Fruit fly (Drosophila melanogaster) whole organism, embryonic: ENCODE measurements around the gene sick.
A peak's percentile ranks its signal among the peaks of the same experiment; 100 is the strongest.

Experiments
- Atf-2 ChIP-seq: fragments of 200-800 bp; sonication (Bioruptor generic); optimal IDR thresholded peaks from 2 replicates; lab custom pipeline; 2016; ENCODE audit warnings: missing biosample characterization, missing genetic modification characterization
- Atf6 ChIP-seq: fragments of 200-800 bp; sonication (Bioruptor generic); IDR thresholded peaks from 2 replicates; pipeline ENCODE4 v1.3.6; 2022; ENCODE audit warnings: missing biosample characterization, missing genetic modification characterization
- CG10431 ChIP-seq: fragments of 200-800 bp; sonication (Bioruptor generic); optimal IDR thresholded peaks from 3 replicates; lab custom pipeline; 2018; ENCODE audit warnings: missing biosample characterization, mild to moderate bottlenecking, missing genetic modification characterization
- CG10543 ChIP-seq: fragments of 200-800 bp; sonication (Bioruptor generic); optimal IDR thresholded peaks from 3 replicates; lab custom pipeline; 2017; ENCODE audit warnings: missing biosample characterization, mild to moderate bottlenecking, missing genetic modification characterization, moderate library complexity
- CG13296 ChIP-seq: fragments of 200-800 bp; sonication (Bioruptor generic); optimal IDR thresholded peaks from 3 replicates; lab custom pipeline; 2018; ENCODE audit warnings: missing biosample characterization, mild to moderate bottlenecking, missing genetic modification characterization
- CG13894 ChIP-seq: fragments of 200-800 bp; sonication (Bioruptor generic); optimal IDR thresholded peaks from 3 replicates; lab custom pipeline; 2018; ENCODE audit warnings: missing biosample characterization, mild to moderate bottlenecking, missing genetic modification characterization, moderate library complexity
- CG14014 ChIP-seq: fragments of 200-800 bp; sonication (Bioruptor generic); IDR thresholded peaks from 2 replicates; pipeline ENCODE4 v1.3.6; 2022; ENCODE audit warnings: missing biosample characterization, missing genetic modification characterization
- CG14441 ChIP-seq: fragments of 200-800 bp; sonication (Bioruptor generic); IDR thresholded peaks from 2 replicates; pipeline ENCODE4 v1.3.6; 2022; ENCODE audit warnings: missing biosample characterization, missing genetic modification characterization
- CG15514 ChIP-seq: fragments of 200-800 bp; sonication (Bioruptor generic); optimal IDR thresholded peaks from 3 replicates; lab custom pipeline; 2017; ENCODE audit warnings: missing biosample characterization, missing genetic modification characterization, mild to moderate bottlenecking, moderate library complexity, missing genetic modification reagents
- CG18599 ChIP-seq: fragments of 200-800 bp; sonication (Bioruptor generic); optimal IDR thresholded peaks from 3 replicates; lab custom pipeline; 2017; ENCODE audit warnings: missing biosample characterization, missing genetic modification characterization, mild to moderate bottlenecking, moderate library complexity, missing genetic modification reagents
- CG2129 ChIP-seq: fragments of 200-800 bp; sonication (Bioruptor generic); IDR thresholded peaks from 2 replicates; pipeline ENCODE4 v1.3.6; 2022; ENCODE audit warnings: missing biosample characterization, missing genetic modification characterization; ENCODE audit not compliant: partially characterized antibody
- CG32532 ChIP-seq: fragments of 200-800 bp; sonication (Bioruptor generic); IDR thresholded peaks from 2 replicates; pipeline ENCODE4 v1.3.6; 2022; ENCODE audit warnings: missing biosample characterization, missing genetic modification characterization
- CG32767 ChIP-seq: fragments of 200-800 bp; sonication (Bioruptor generic); IDR thresholded peaks from 2 replicates; pipeline ENCODE4 v1.3.6; 2022; ENCODE audit warnings: missing biosample characterization, missing genetic modification characterization
- CG3281 ChIP-seq: fragments of 200-800 bp; sonication (Bioruptor generic); optimal IDR thresholded peaks from 3 replicates; lab custom pipeline; 2017; ENCODE audit warnings: missing biosample characterization, mild to moderate bottlenecking, missing genetic modification characterization
- CG34224 ChIP-seq: fragments of 200-800 bp; sonication (Bioruptor generic); IDR thresholded peaks from 3 replicates; pipeline ENCODE4 v1.3.6; 2022; ENCODE audit warnings: missing biosample characterization, missing genetic modification characterization; ENCODE audit not compliant: partially characterized antibody
- CG8089 ChIP-seq: fragments of 200-800 bp; sonication (Bioruptor generic); optimal IDR thresholded peaks from 3 replicates; lab custom pipeline; 2016; ENCODE audit warnings: missing biosample characterization, missing genetic modification characterization
- CG9609 ChIP-seq: fragments of 200-800 bp; sonication (Bioruptor generic); optimal IDR thresholded peaks from 3 replicates; lab custom pipeline; 2016; ENCODE audit warnings: missing biosample characterization, missing genetic modification characterization
- D19B ChIP-seq: fragments of 200-800 bp; sonication (Bioruptor generic); optimal IDR thresholded peaks from 2 replicates; lab custom pipeline; 2017; ENCODE audit warnings: missing biosample characterization, mild to moderate bottlenecking, missing genetic modification characterization
- Dbx ChIP-seq: fragments of 200-800 bp; sonication (Bioruptor generic); IDR thresholded peaks from 3 replicates; pipeline ENCODE4 v1.3.6; 2022; ENCODE audit warnings: missing biosample characterization, missing genetic modification characterization
- Deaf1 ChIP-seq: fragments of 200-800 bp; optimal IDR thresholded peaks from 3 replicates; lab custom pipeline; 2019; ENCODE audit warnings: missing biosample characterization, mild to moderate bottlenecking, missing genetic modification characterization, moderate library complexity
- Eip74EF ChIP-seq, 2 experiments: fragments of 200-800 bp in 1 of 2; fragments of >200 bp in 1 of 2; sonication (Bioruptor generic) in 1 of 2; optimal IDR thresholded peaks; 2 replicates each; lab custom pipeline; 2017 to 2019; ENCODE audit warnings: missing biosample characterization in 2 of 2, missing genetic modification characterization in 2 of 2, mild to moderate bottlenecking in 1 of 2, moderate library complexity in 1 of 2
- Ets65A ChIP-seq: fragments of 200-800 bp; sonication (Bioruptor generic); peaks from one replicate; lab custom pipeline; 2016; ENCODE audit warnings: missing biosample characterization, missing genetic modification characterization
- MBD-R2 ChIP-seq: fragments of 200-800 bp; sonication (Bioruptor generic); IDR thresholded peaks from 2 replicates; pipeline ENCODE4 v1.3.6; 2022; ENCODE audit warnings: missing biosample characterization, missing genetic modification characterization
- Neu2 ChIP-seq: fragments of 200-800 bp; sonication (Bioruptor generic); optimal IDR thresholded peaks from 3 replicates; lab custom pipeline; 2016; ENCODE audit warnings: missing biosample characterization, missing genetic modification characterization, borderline replicate concordance
- Nf-YB ChIP-seq: fragments of 200-800 bp; sonication (Bioruptor generic); optimal IDR thresholded peaks from 3 replicates; lab custom pipeline; 2019; ENCODE audit warnings: missing biosample characterization, mild to moderate bottlenecking, missing genetic modification characterization, moderate library complexity
- Rx ChIP-seq: fragments of 200-800 bp; sonication (Bioruptor generic); IDR thresholded peaks from 2 replicates; pipeline ENCODE4 v1.3.6; 2022; ENCODE audit warnings: missing biosample characterization, missing genetic modification characterization
- Stat92E ChIP-seq, 3 experiments: fragments of >200 bp in 2 of 3; fragments of 200-800 bp in 1 of 3; sonication (Bioruptor generic) in 1 of 3; optimal IDR thresholded peaks; 2 replicates each; lab custom pipeline; 2017 to 2019; ENCODE audit warnings: missing biosample characterization in 3 of 3, missing genetic modification characterization in 3 of 3, mild to moderate bottlenecking in 1 of 3, moderate library complexity in 1 of 3
- Xbp1 ChIP-seq: fragments of 200-800 bp; sonication (Bioruptor generic); optimal IDR thresholded peaks from 3 replicates; lab custom pipeline; 2016; ENCODE audit warnings: missing biosample characterization, mild to moderate bottlenecking, missing genetic modification characterization
- al ChIP-seq: fragments of 200-800 bp; sonication (Bioruptor generic); IDR thresholded peaks from 2 replicates; pipeline ENCODE4 v1.3.6; 2022; ENCODE audit warnings: missing biosample characterization, missing genetic modification characterization
- bigmax ChIP-seq: fragments of 200-800 bp; sonication (Bioruptor generic); optimal IDR thresholded peaks from 2 replicates; lab custom pipeline; 2018; ENCODE audit warnings: missing biosample characterization, mild to moderate bottlenecking, missing genetic modification characterization
- chinmo ChIP-seq: fragments of 200-800 bp; sonication (Bioruptor generic); IDR thresholded peaks from 4 replicates; pipeline ENCODE4 v1.3.6; 2022; ENCODE audit warnings: missing biosample characterization, missing genetic modification characterization; ENCODE audit not compliant: partially characterized antibody
- ci ChIP-seq: fragments of 200-800 bp; sonication (Bioruptor generic); IDR thresholded peaks from 3 replicates; pipeline ENCODE4 v1.3.6; 2022; ENCODE audit warnings: missing biosample characterization, missing genetic modification characterization
- dm ChIP-seq: fragments of 200-800 bp; sonication (Bioruptor generic); optimal IDR thresholded peaks from 3 replicates; lab custom pipeline; 2016; ENCODE audit warnings: missing biosample characterization, missing genetic modification characterization
- dmrt99B ChIP-seq: fragments of 200-800 bp; sonication (Bioruptor generic); optimal IDR thresholded peaks from 2 replicates; lab custom pipeline; 2018; ENCODE audit warnings: missing biosample characterization, mild to moderate bottlenecking, missing genetic modification characterization, moderate library complexity
- gfzf ChIP-seq: fragments of 200-800 bp; sonication (Bioruptor generic); optimal IDR thresholded peaks from 2 replicates; lab custom pipeline; 2016; ENCODE audit warnings: missing biosample characterization, mild to moderate bottlenecking, missing genetic modification characterization, moderate library complexity
- lov ChIP-seq, 2 experiments: fragments of 200-800 bp in 1 of 2; fragments of >200 bp in 1 of 2; sonication (Bioruptor generic) in 1 of 2; IDR thresholded peaks in 1 of 2; optimal IDR thresholded peaks in 1 of 2; 2 replicates in 1 of 2; 3 replicates in 1 of 2; pipeline versions ENCODE4 v1.3.6 to Lab custom; 2017 to 2022; ENCODE audit warnings: missing biosample characterization in 1 of 2, missing genetic modification characterization in 1 of 2
- mirr ChIP-seq: fragments of 200-800 bp; sonication (Bioruptor generic); optimal IDR thresholded peaks from 3 replicates; lab custom pipeline; 2018; ENCODE audit warnings: missing biosample characterization, mild to moderate bottlenecking, missing genetic modification characterization
- nerfin-1 ChIP-seq: fragments of 200-800 bp; sonication (Bioruptor generic); optimal IDR thresholded peaks from 3 replicates; lab custom pipeline; 2019; ENCODE audit warnings: missing biosample characterization, mild to moderate bottlenecking, missing genetic modification characterization, moderate library complexity
- nerfin-2 ChIP-seq: fragments of 200-800 bp; sonication (Bioruptor generic); IDR thresholded peaks from 2 replicates; pipeline ENCODE4 v1.3.6; 2022; ENCODE audit warnings: missing biosample characterization, missing genetic modification characterization; ENCODE audit not compliant: partially characterized antibody
- pb ChIP-seq: fragments of 200-800 bp; sonication (Bioruptor generic); optimal IDR thresholded peaks from 3 replicates; lab custom pipeline; 2016; ENCODE audit warnings: missing biosample characterization, missing genetic modification characterization
- pum ChIP-seq: fragments of 200-800 bp; sonication (Bioruptor generic); optimal IDR thresholded peaks from 2 replicates; lab custom pipeline; 2016; ENCODE audit warnings: missing biosample characterization, missing genetic modification characterization
- slbo ChIP-seq: fragments of 200-800 bp; sonication (Bioruptor generic); IDR thresholded peaks from 2 replicates; pipeline ENCODE4 v1.3.6; 2022; ENCODE audit warnings: missing biosample characterization, missing genetic modification characterization
- so ChIP-seq: fragments of 200-800 bp; sonication (Bioruptor generic); IDR thresholded peaks from 3 replicates; pipeline ENCODE4 v1.3.6; 2022; ENCODE audit warnings: missing biosample characterization, missing genetic modification characterization
- trh ChIP-seq: fragments of 200-800 bp; sonication (Bioruptor generic); optimal IDR thresholded peaks from 2 replicates; lab custom pipeline; 2016; ENCODE audit warnings: missing biosample characterization, missing genetic modification characterization
- tup ChIP-seq: fragments of 200-800 bp; sonication (Bioruptor generic); optimal IDR thresholded peaks from 2 replicates; lab custom pipeline; 2016; ENCODE audit warnings: missing biosample characterization, mild to moderate bottlenecking, missing genetic modification characterization, moderate library complexity
- wek ChIP-seq: fragments of 200-800 bp; sonication (Bioruptor generic); optimal IDR thresholded peaks from 3 replicates; lab custom pipeline; 2018; ENCODE audit warnings: missing biosample characterization, mild to moderate bottlenecking, missing genetic modification characterization, moderate library complexity

sick gene

DNA sequence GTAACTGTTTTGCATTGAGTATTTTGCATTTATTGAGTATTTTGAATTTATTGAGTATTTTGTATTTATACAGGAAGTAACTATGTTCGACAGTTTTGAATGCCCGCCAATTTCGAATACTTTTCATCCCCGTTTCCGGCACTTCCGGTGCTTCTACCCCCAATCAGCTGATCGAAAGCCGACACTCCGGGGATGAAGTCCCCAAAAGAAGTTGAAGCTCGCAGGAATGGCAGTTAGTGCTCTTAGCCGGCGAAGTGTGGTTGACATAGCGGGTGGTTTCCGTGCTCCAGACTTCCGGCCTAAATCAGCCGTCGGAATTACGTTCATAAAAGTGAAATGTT, at the start of gene sick (continued):
- TF ChIP-seq dm (GFP tag; lab: Kevin White, UChicago) (no peak), ci (GFP tag; lab: Robert Waterston, UW) (peak; percentile 48; the same call in 2 of the 3 replicates), CG13296 (GFP tag; lab: Kevin White, UChicago) (peak; percentile 48), CG3281 (GFP tag; lab: Kevin White, UChicago) (peak; percentile 58), pb (no peak), CG10431 (GFP tag; lab: Kevin White, UChicago) (peak; percentile 23), CG15514 (GFP tag; lab: Kevin White, UChicago) (peak; percentile 60), CG10543 (GFP tag; lab: Kevin White, UChicago) (peak; percentile 34), gfzf (GFP tag; lab: Kevin White, UChicago) (no peak), tup (no peak), nerfin-2 (GFP tag; lab: Robert Waterston, UW) (no peak), Xbp1 (GFP tag; lab: Kevin White, UChicago) (no peak), pum (GFP tag; lab: Kevin White, UChicago) (no peak), dmrt99B (tag; lab: Kevin White, UChicago) (peak; percentile 47), wek (GFP tag; lab: Kevin White, UChicago) (peak; percentile 32), CG9609 (no peak), CG18599 (peak; percentile 46)

- TF ChIP-seq CG2129 (GFP tag; lab: Robert Waterston, UW) (no peak), Ets65A (GFP tag; lab: Kevin White, UChicago) (peak; percentile 91)
- TF ChIP-seq, all 482 proteins: peak for 1
Observed at dm6 chr2L:19750571-19750970, 45.6 kb upstream of the sick start.

DNA sequence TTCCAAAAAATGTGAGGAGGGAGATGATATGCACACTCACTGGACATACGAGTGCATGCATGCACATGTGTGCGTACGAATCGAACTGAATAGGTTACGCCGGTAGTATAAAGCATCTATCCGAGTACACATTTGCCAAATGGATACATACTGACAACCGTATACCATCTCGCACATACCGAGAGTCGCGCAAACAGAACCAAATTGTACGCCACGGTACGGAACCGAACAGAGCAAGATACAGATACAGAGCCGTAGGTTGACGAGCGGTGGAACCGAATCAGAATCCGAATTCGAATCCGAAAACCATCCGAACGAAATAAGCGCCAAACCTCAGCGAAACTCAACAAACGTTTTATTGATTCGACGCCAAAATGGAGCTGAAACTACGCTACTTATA, 41.1 kb upstream of the sick start:
- TF ChIP-seq so (GFP tag; lab: Robert Waterston, UW): 0 out of 3 replicates have a peak, but pooled peaks have one; percentile 24
- 0 out of 2 replicates have a peak, but pooled peaks have one; percentile 6 for TF ChIP-seq slbo (GFP tag; lab: Robert Waterston, UW)
- no peak for TF ChIP-seq Neu2 (GFP tag; lab: Kevin White, UChicago)
- peak; percentile 89 for TF ChIP-seq CG15514 (GFP tag; lab: Kevin White, UChicago)
- TF ChIP-seq Atf6 (GFP tag; lab: Robert Waterston, UW): peak; percentile 29; the same call in 1 of the 2 replicates
- no peak for TF ChIP-seq CG14441 (GFP tag; lab: Robert Waterston, UW)
- TF ChIP-seq bigmax (GFP tag; lab: Kevin White, UChicago): no peak
- TF ChIP-seq chinmo (GFP tag; lab: Robert Waterston, UW): peak; percentile 84; the same call in 2 of the 4 replicates
- peak; percentile 67; the same call in 1 of the 2 replicates for TF ChIP-seq CG32767
- no peak for TF ChIP-seq Nf-YB (GFP tag; lab: Kevin White, UChicago)
- no peak for TF ChIP-seq Stat92E (GFP tag; optimal IDR thresholded peaks at IDR 0.05; lab: Kevin White, UChicago)
- no peak for TF ChIP-seq nerfin-1 (tag; lab: Kevin White, UChicago)
- TF ChIP-seq lov (optimal IDR thresholded peaks at IDR 0.05; lab: Kevin White, UChicago): no peak
- TF ChIP-seq lov (GFP tag; IDR thresholded peaks at IDR 0.05; lab: Robert Waterston, UW): 0 out of 3 replicates have a peak, but pooled peaks have one; percentile 48
- TF ChIP-seq trh (GFP tag; lab: Kevin White, UChicago): no peak
- 0 out of 3 replicates have a peak, but pooled peaks have one; percentile 38 for TF ChIP-seq Dbx (GFP tag; lab: Robert Waterston, UW)
- no peak for TF ChIP-seq CG34224 (GFP tag; lab: Robert Waterston, UW)
- no peak for TF ChIP-seq CG14014 (GFP tag; lab: Robert Waterston, UW)
- TF ChIP-seq mirr: peak; percentile 17
- TF ChIP-seq CG32532 (GFP tag; lab: Robert Waterston, UW): peak; percentile 44; the same call in 1 of the 2 replicates
- no peak for TF ChIP-seq D19B
- no peak for TF ChIP-seq CG8089 (GFP tag; lab: Kevin White, UChicago)
- no peak for TF ChIP-seq Atf-2 (GFP tag; lab: Kevin White, UChicago)
- TF ChIP-seq MBD-R2: 0 out of 2 replicates have a peak, but pooled peaks have one; percentile 7
- TF ChIP-seq Deaf1 (tag; lab: Kevin White, UChicago): peak; percentile 96
- TF ChIP-seq al: no peak
- TF ChIP-seq Rx (GFP tag; lab: Robert Waterston, UW): no peak
- TF ChIP-seq CG13894 (tag; lab: Kevin White, UChicago): peak; percentile 99
- no peak for TF ChIP-seq Eip74EF (GFP tag; optimal IDR thresholded peaks at IDR 0.05; lab: Kevin White, UChicago)
